Worm (Caenorhabditis elegans) whole organism, L4 larva: ENCODE results near the gene F41D9.2.

Experiments used
- lin-39 ChIP-seq: fragments of 150-350 bp; optimal IDR thresholded peaks from 2 replicates; lab custom pipeline; 2014; ENCODE audit warnings: missing biosample characterization, missing genetic modification reagents, missing genetic modification characterization
- snpc-4 ChIP-seq: fragments of 150-350 bp; optimal IDR thresholded peaks from 2 replicates; lab custom pipeline; 2014; ENCODE audit warnings: missing biosample characterization, missing genetic modification characterization

- no peak for TF ChIP-seq lin-39 (tag; lab: Kevin White, UChicago)
- TF ChIP-seq snpc-4 (tag; lab: Kevin White, UChicago), result no peak
Observed at ce11 chrX:8390508-8390907, 5.8 kb upstream of the F41D9.2 start.
